Worm (Caenorhabditis elegans): Measurements from ENCODE around the gene rpn-12.

The rpn-12 gene

DNA sequence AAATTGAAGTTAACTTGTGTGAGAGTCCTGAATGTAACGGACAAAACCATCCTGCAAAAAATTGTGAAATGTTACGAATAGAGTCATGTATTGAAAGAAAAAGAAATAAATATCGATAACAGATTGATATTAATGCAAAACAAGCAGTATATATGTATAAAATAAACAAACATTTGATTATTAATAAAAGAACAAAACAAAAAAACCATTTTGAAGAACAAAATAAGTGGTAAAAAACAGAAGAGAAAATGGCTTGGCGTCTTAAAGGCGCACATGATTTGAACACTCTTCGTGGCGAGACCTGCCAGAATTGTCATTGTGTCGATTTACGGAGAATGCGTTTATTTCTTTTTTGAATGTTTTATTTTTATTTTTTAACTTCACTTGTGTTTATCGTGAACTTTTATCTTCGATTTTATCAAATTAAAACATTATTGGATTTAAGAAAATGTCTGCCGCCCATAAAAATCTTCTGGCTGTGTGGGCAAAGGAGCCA lies at the start of gene rpn-12, which contains the start of gene rad-23:
rpn-12 (plus strand) TSS at position 446 of the 496 bp plus-strand sequence.
rad-23 (minus strand) TSS at position 51 of the 496 bp plus-strand sequence.
- no peak for TF ChIP-seq vab-7 (GFP tag; IDR thresholded peaks at IDR 0.05)
- TF ChIP-seq Y48G9A.11 (GFP tag; IDR thresholded peaks at IDR 0.05): no peak
- TF ChIP-seq fos-1 (tag; optimal IDR thresholded peaks at IDR 0.05): no peak
- TF ChIP-seq pqm-1 (tag; optimal IDR thresholded peaks at IDR 0.05): no peak
- no peak for TF ChIP-seq madf-5 (GFP tag; IDR thresholded peaks at IDR 0.05)
- TF ChIP-seq Y5F2A.4 (GFP tag; optimal IDR thresholded peaks at IDR 0.05): no peak
- no peak for TF ChIP-seq nhr-41 (GFP tag; IDR thresholded peaks at IDR 0.05)
- no peak for TF ChIP-seq ces-1 (GFP tag; optimal IDR thresholded peaks at IDR 0.05)
- no peak for TF ChIP-seq egl-43 (GFP tag; IDR thresholded peaks at IDR 0.05)
- TF ChIP-seq skn-1 (tag; optimal IDR thresholded peaks at IDR 0.05): no peak
- no peak for TF ChIP-seq attf-4 (tag; optimal IDR thresholded peaks at IDR 0.05)
- no peak for TF ChIP-seq mxl-3 (GFP tag; optimal IDR thresholded peaks at IDR 0.05)
- no peak for TF ChIP-seq F10B5.3 (tag; optimal IDR thresholded peaks at IDR 0.05)
- no peak for TF ChIP-seq daf-12 (tag; optimal IDR thresholded peaks at IDR 0.05)
- TF ChIP-seq ctbp-1 (GFP tag; IDR thresholded peaks at IDR 0.05): no peak
- no peak for TF ChIP-seq dmd-8 (GFP tag; IDR thresholded peaks at IDR 0.05)
- no peak for TF ChIP-seq lin-38 (GFP tag; IDR thresholded peaks at IDR 0.05)
- TF ChIP-seq rbr-2 (tag; optimal IDR thresholded peaks at IDR 0.05): peak; percentile 1
- TF ChIP-seq nhr-42 (GFP tag; IDR thresholded peaks at IDR 0.05): no peak
- no peak for TF ChIP-seq Y75B8A.6 (GFP tag; IDR thresholded peaks at IDR 0.05)
- no peak for TF ChIP-seq saeg-2 (GFP tag; IDR thresholded peaks at IDR 0.05)
- no peak for TF ChIP-seq mep-1 (tag; optimal IDR thresholded peaks at IDR 0.05)
- no peak for TF ChIP-seq arid-1 (GFP tag; conservative IDR thresholded peaks at IDR 0.05)
- no peak for TF ChIP-seq cey-2 (tag; optimal IDR thresholded peaks at IDR 0.05; ENCODE audit: borderline replicate concordance, insufficient read depth)
- no peak for TF ChIP-seq madf-9 (GFP tag; conservative IDR thresholded peaks at IDR 0.05)
- no peak for TF ChIP-seq zip-11 (GFP tag; IDR thresholded peaks at IDR 0.05)
- TF ChIP-seq daf-16 (GFP tag; optimal IDR thresholded peaks at IDR 0.05): no peak
- peak; percentile 72 for TF ChIP-seq daf-16 (tag; optimal IDR thresholded peaks at IDR 0.05)
- TF ChIP-seq snpc-1.2 (GFP tag; IDR thresholded peaks at IDR 0.05): no peak
- no peak for TF ChIP-seq dmd-9 (GFP tag; IDR thresholded peaks at IDR 0.05)
- TF ChIP-seq ZK337.2 (GFP tag; IDR thresholded peaks at IDR 0.05): no peak
- TF ChIP-seq lsy-2 (tag; optimal IDR thresholded peaks at IDR 0.05): peak in 1 of 2 experiments; percentile 90
- TF ChIP-seq ceh-20 (GFP tag; IDR thresholded peaks at IDR 0.05): no peak
- no peak for TF ChIP-seq zfp-2 (tag; optimal IDR thresholded peaks at IDR 0.05)
- no peak for TF ChIP-seq T20F7.1 (GFP tag; optimal IDR thresholded peaks at IDR 0.05)
- TF ChIP-seq F49E8.2 (tag; optimal IDR thresholded peaks at IDR 0.05; ENCODE audit: borderline replicate concordance): no peak
- peak; percentile 81 for TF ChIP-seq R02D3.7 (tag; optimal IDR thresholded peaks at IDR 0.05)
- TF ChIP-seq tag-97 (GFP tag; IDR thresholded peaks at IDR 0.05): no peak
- no peak for TF ChIP-seq D1046.2 (GFP tag; IDR thresholded peaks at IDR 0.05)
- no peak for TF ChIP-seq gei-8 (GFP tag; optimal IDR thresholded peaks at IDR 0.05)
- TF ChIP-seq lin-1 (GFP tag; IDR thresholded peaks at IDR 0.05): no peak
- no peak for TF ChIP-seq lin-15B (tag; optimal IDR thresholded peaks at IDR 0.05)
- no peak for TF ChIP-seq fkh-10 (GFP tag; optimal IDR thresholded peaks at IDR 0.05)
- TF ChIP-seq egl-27 (tag; optimal IDR thresholded peaks at IDR 0.05): no peak
- no peak for TF ChIP-seq mdt-29 (GFP tag; IDR thresholded peaks at IDR 0.05)
- TF ChIP-seq dpl-1 (GFP tag; optimal IDR thresholded peaks at IDR 0.05): peak; percentile 71
- no peak for TF ChIP-seq nhr-48 (tag; optimal IDR thresholded peaks at IDR 0.05)
- peak; percentile 34 for TF ChIP-seq nhr-28 (tag; optimal IDR thresholded peaks at IDR 0.05)
- no peak for TF ChIP-seq ceh-62 (tag; optimal IDR thresholded peaks at IDR 0.05)
- TF ChIP-seq ceh-82 (tag; optimal IDR thresholded peaks at IDR 0.05): no peak
- no peak for TF ChIP-seq ztf-7 (tag; optimal IDR thresholded peaks at IDR 0.05)
- TF ChIP-seq nhr-77 (tag; optimal IDR thresholded peaks at IDR 0.05): peak; percentile 64
- no peak for TF ChIP-seq nhr-76 (tag; optimal IDR thresholded peaks at IDR 0.05)
